Worm (Caenorhabditis elegans): Measurements from ENCODE around the gene nspe-1.
"Not testable (repeated sequence)": the region's sequence is repeated elsewhere in the genome, so short reads cannot be mapped to it uniquely, and the experiment has no call there.

nspe-1 gene

ce11 chrII:12626887-12627286, 6.2 kb upstream of the nspe-1 start, which contains the start of gene nspe-7:
Gene nspe-7, plus strand, starts transcription at chrII:12627187.
- no peak for TF ChIP-seq flt-1 (GFP tag; IDR thresholded peaks at IDR 0.05)
- TF ChIP-seq ztf-23 (GFP tag; IDR thresholded peaks at IDR 0.05), result no peak
- TF ChIP-seq ztf-29 (GFP tag; IDR thresholded peaks at IDR 0.05), result no peak
- no peak for TF ChIP-seq T22C8.4 (GFP tag; IDR thresholded peaks at IDR 0.05)

- TF ChIP-seq tab-1 (GFP tag; IDR thresholded peaks at IDR 0.05) (no peak), cog-1 (tag; optimal IDR thresholded peaks at IDR 0.05) (no peak), ref-1 (GFP tag; conservative IDR thresholded peaks at IDR 0.05) (no peak), T22C8.4 (GFP tag; IDR thresholded peaks at IDR 0.05) (no peak), ztf-29 (GFP tag; IDR thresholded peaks at IDR 0.05) (no peak)
These were observed 5.5 kb upstream of the nspe-1 start for ce11 chrII:12626120-12626624.

- TF ChIP-seq tab-1 (GFP tag; IDR thresholded peaks at IDR 0.05) (no peak), cog-1 (tag; optimal IDR thresholded peaks at IDR 0.05) (no peak), ztf-23 (GFP tag; IDR thresholded peaks at IDR 0.05) (no peak)
These were observed 5.0 kb upstream of the nspe-1 start for ce11 chrII:12625673-12626072.

- not testable (repeated sequence) for TF ChIP-seq ref-1 (GFP tag; conservative IDR thresholded peaks at IDR 0.05); ztf-23 (GFP tag; IDR thresholded peaks at IDR 0.05); flt-1 (GFP tag; IDR thresholded peaks at IDR 0.05)
These were observed 3.8 kb upstream of the nspe-1 start, which contains the start of gene Y38E10A.14 for ce11 chrII:12624433-12624832. Gene Y38E10A.14, minus strand, starts transcription at chrII:12624533.

- TF ChIP-seq ztf-29 (GFP tag; IDR thresholded peaks at IDR 0.05), result no peak
- no peak for TF ChIP-seq klf-2 (GFP tag; conservative IDR thresholded peaks at IDR 0.05)
- TF ChIP-seq ref-1 (GFP tag; conservative IDR thresholded peaks at IDR 0.05), result no peak
- TF ChIP-seq T22C8.4 (GFP tag; IDR thresholded peaks at IDR 0.05), result no peak
- no peak for TF ChIP-seq med-1 (GFP tag; optimal IDR thresholded peaks at IDR 0.05; ENCODE audit: insufficient read depth)
These were observed 2.2 kb upstream of the nspe-1 start for ce11 chrII:12622843-12623242.

- TF ChIP-seq klf-2 (GFP tag; conservative IDR thresholded peaks at IDR 0.05), result no peak
- no peak for TF ChIP-seq ztf-29 (GFP tag; IDR thresholded peaks at IDR 0.05)
- no peak for TF ChIP-seq cog-1 (tag; optimal IDR thresholded peaks at IDR 0.05)
- no peak for TF ChIP-seq flt-1 (GFP tag; IDR thresholded peaks at IDR 0.05)
- TF ChIP-seq T22C8.4 (GFP tag; IDR thresholded peaks at IDR 0.05), result no peak
These were observed 1.4 kb upstream of the nspe-1 start, which contains the start of gene nspe-8 for ce11 chrII:12621908-12622566. Gene nspe-8, minus strand, starts transcription at chrII:12621958.

- no peak for TF ChIP-seq med-1 (GFP tag; optimal IDR thresholded peaks at IDR 0.05; ENCODE audit: insufficient read depth)
- TF ChIP-seq flt-1 (GFP tag; IDR thresholded peaks at IDR 0.05), result no peak
- TF ChIP-seq ztf-23 (GFP tag; IDR thresholded peaks at IDR 0.05), result no peak
- no peak for TF ChIP-seq tab-1 (GFP tag; IDR thresholded peaks at IDR 0.05)
- no peak for TF ChIP-seq T22C8.4 (GFP tag; IDR thresholded peaks at IDR 0.05)
- no peak for TF ChIP-seq cog-1 (tag; optimal IDR thresholded peaks at IDR 0.05)
- no peak for TF ChIP-seq ztf-29 (GFP tag; IDR thresholded peaks at IDR 0.05)
- TF ChIP-seq klf-2 (GFP tag; conservative IDR thresholded peaks at IDR 0.05), result no peak
- no peak for TF ChIP-seq ref-1 (GFP tag; conservative IDR thresholded peaks at IDR 0.05)
These were observed 1.4 kb downstream of the nspe-1 start, which contains the start of gene nspe-2 for ce11 chrII:12619288-12619687. Gene nspe-2, minus strand, starts transcription at chrII:12619388.

ce11 chrII:12617586-12617985, 3.1 kb downstream of the nspe-1 start, which contains the start of gene nspe-3:
Gene nspe-3, plus strand, starts transcription at chrII:12617886.
- TF ChIP-seq cog-1 (tag; optimal IDR thresholded peaks at IDR 0.05), result no peak

ce11 chrII:12616081-12616480, 4.6 kb downstream of the nspe-1 start, which contains the start of gene nspe-6:
Gene nspe-6, minus strand, starts transcription at chrII:12616181.
- TF ChIP-seq ztf-29 (GFP tag; IDR thresholded peaks at IDR 0.05), result no peak
- TF ChIP-seq ztf-23 (GFP tag; IDR thresholded peaks at IDR 0.05), result no peak
- no peak for TF ChIP-seq med-1 (GFP tag; optimal IDR thresholded peaks at IDR 0.05; ENCODE audit: insufficient read depth)
- no peak for TF ChIP-seq klf-2 (GFP tag; conservative IDR thresholded peaks at IDR 0.05)
- TF ChIP-seq T22C8.4 (GFP tag; IDR thresholded peaks at IDR 0.05), result no peak
- no peak for TF ChIP-seq tab-1 (GFP tag; IDR thresholded peaks at IDR 0.05)
- no peak for TF ChIP-seq ref-1 (GFP tag; conservative IDR thresholded peaks at IDR 0.05)
- no peak for TF ChIP-seq flt-1 (GFP tag; IDR thresholded peaks at IDR 0.05)
- no peak for TF ChIP-seq cog-1 (tag; optimal IDR thresholded peaks at IDR 0.05)

- TF ChIP-seq flt-1 (GFP tag; IDR thresholded peaks at IDR 0.05), result no peak
These were observed 5.3 kb downstream of the nspe-1 start for ce11 chrII:12615413-12615812.

- TF ChIP-seq ztf-23 (GFP tag; IDR thresholded peaks at IDR 0.05), result no peak
- no peak for TF ChIP-seq cog-1 (tag; optimal IDR thresholded peaks at IDR 0.05)
- no peak for TF ChIP-seq T22C8.4 (GFP tag; IDR thresholded peaks at IDR 0.05)
- TF ChIP-seq ref-1 (GFP tag; conservative IDR thresholded peaks at IDR 0.05), result no peak
- no peak for TF ChIP-seq flt-1 (GFP tag; IDR thresholded peaks at IDR 0.05)
- TF ChIP-seq med-1 (GFP tag; optimal IDR thresholded peaks at IDR 0.05; ENCODE audit: insufficient read depth), result no peak
- TF ChIP-seq tab-1 (GFP tag; IDR thresholded peaks at IDR 0.05), result no peak
- no peak for TF ChIP-seq ztf-29 (GFP tag; IDR thresholded peaks at IDR 0.05)
- no peak for TF ChIP-seq klf-2 (GFP tag; conservative IDR thresholded peaks at IDR 0.05)
These were observed 8.4 kb downstream of the nspe-1 start, which contains the start of gene nspe-4 for ce11 chrII:12612218-12612617. Gene nspe-4, plus strand, starts transcription at chrII:12612518.
